Worm (Caenorhabditis elegans): ENCODE data around the gene T07G12.5.

The T07G12.5 gene

ce11 chrIV:10589072-10589471 is 44.1 kb upstream of the T07G12.5 start, which contains the start of gene C43F9.4:
TSS of gene C43F9.4 (minus strand) at chrIV:10589172.
- TF ChIP-seq atf-7 (tag; optimal IDR thresholded peaks at IDR 0.05) (no peak), let-526 (GFP tag; IDR thresholded peaks at IDR 0.05) (no peak), lag-1 (GFP tag; IDR thresholded peaks at IDR 0.05) (no peak), Y79H2A.3 (GFP tag; conservative IDR thresholded peaks at IDR 0.05) (no peak), B0035.1 (tag; optimal IDR thresholded peaks at IDR 0.05) (no peak), sptf-2 (GFP tag; optimal IDR thresholded peaks at IDR 0.05) (no peak), ztf-6 (GFP tag; IDR thresholded peaks at IDR 0.05) (no peak), pha-4 (tag; optimal IDR thresholded peaks at IDR 0.05) (no peak), ZK185.1 (tag; optimal IDR thresholded peaks at IDR 0.05; ENCODE audit: poor library complexity, severe bottlenecking) (no peak), nhr-80 (tag; optimal IDR thresholded peaks at IDR 0.05) (no peak), nfya-2 (GFP tag; IDR thresholded peaks at IDR 0.05) (no peak), efl-1 (GFP tag; optimal IDR thresholded peaks at IDR 0.05) (no peak), ceh-91 (GFP tag; IDR thresholded peaks at IDR 0.05) (no peak), ceh-100 (GFP tag; IDR thresholded peaks at IDR 0.05) (no peak), Y56A3A.18 (GFP tag; IDR thresholded peaks at IDR 0.05) (no peak)

DNA sequence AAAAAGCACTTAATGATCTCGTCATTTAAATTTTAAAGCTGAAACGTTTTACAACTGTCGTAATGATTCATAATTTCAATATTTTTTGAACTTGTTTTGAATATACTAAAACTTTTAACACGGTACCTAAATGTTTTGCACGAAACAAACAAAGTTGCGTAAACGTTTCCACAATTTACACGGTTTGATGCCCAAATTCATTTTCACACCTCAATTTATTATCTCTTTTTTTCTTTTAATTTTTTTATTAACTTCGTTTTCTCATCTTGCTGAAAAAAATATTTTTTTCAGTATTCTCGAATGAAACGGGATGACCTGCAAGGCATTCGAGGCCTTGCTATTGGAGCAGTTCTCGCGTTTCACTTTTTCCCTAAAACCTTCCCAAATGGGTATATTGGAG is 39.3 kb upstream of the T07G12.5 start, which contains the start of gene oac-8:
Gene oac-8, plus strand, starts transcription at position 301 of the 400 bp plus-strand sequence.
- TF ChIP-seq nfyb-1 (GFP tag; IDR thresholded peaks at IDR 0.05) (no peak), ztf-18 (tag; optimal IDR thresholded peaks at IDR 0.05) (no peak), C17E4.6 (GFP tag; IDR thresholded peaks at IDR 0.05) (no peak), gei-17 (GFP tag; optimal IDR thresholded peaks at IDR 0.05) (no peak), nhr-80 (tag; optimal IDR thresholded peaks at IDR 0.05) (no peak), mxl-1 (tag; optimal IDR thresholded peaks at IDR 0.05) (no peak), ztf-6 (GFP tag; IDR thresholded peaks at IDR 0.05) (no peak), F10E7.11 (tag; optimal IDR thresholded peaks at IDR 0.05) (no peak)

DNA sequence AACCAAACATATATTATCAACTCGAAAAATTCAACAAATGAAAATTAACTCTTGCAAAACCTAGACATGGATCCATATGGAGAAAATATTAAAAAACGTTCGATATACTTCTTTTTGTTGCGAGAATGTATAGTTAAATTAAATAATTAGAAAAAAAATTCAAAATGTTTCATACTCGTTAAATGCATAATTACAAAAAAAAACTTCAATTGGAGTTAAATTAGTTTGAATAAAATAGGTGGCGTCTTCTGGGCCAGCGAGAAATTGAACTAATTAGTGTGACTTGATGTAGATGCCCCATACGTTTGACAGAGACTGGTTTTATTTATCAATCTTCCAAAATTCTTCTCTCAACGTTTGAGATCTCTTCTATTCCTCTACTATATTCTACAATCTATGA is 33.4 kb upstream of the T07G12.5 start, which contains the start of gene lgc-43:
Gene lgc-43, plus strand, starts transcription at position 301 of the 400 bp plus-strand sequence.
- no peak for TF ChIP-seq nhr-27 (tag; optimal IDR thresholded peaks at IDR 0.05)
- no peak for TF ChIP-seq dpl-1 (GFP tag; optimal IDR thresholded peaks at IDR 0.05)
- no peak for TF ChIP-seq lsl-1 (GFP tag; optimal IDR thresholded peaks at IDR 0.05)
- TF ChIP-seq xnd-1 (tag; optimal IDR thresholded peaks at IDR 0.05): no peak
- no peak for TF ChIP-seq rcor-1 (GFP tag; IDR thresholded peaks at IDR 0.05)
- no peak for TF ChIP-seq lin-40 (tag; optimal IDR thresholded peaks at IDR 0.05)
- no peak for TF ChIP-seq bed-2 (GFP tag; IDR thresholded peaks at IDR 0.05)
- TF ChIP-seq pbrm-1 (GFP tag; IDR thresholded peaks at IDR 0.05): no peak
- no peak for TF ChIP-seq K11D2.4 (GFP tag; IDR thresholded peaks at IDR 0.05)
- no peak for TF ChIP-seq hlh-12 (tag; optimal IDR thresholded peaks at IDR 0.05)
- TF ChIP-seq dox-1 (GFP tag; IDR thresholded peaks at IDR 0.05): no peak
- no peak for TF ChIP-seq ceh-79 (tag; optimal IDR thresholded peaks at IDR 0.05)
- TF ChIP-seq gei-17 (GFP tag; optimal IDR thresholded peaks at IDR 0.05): no peak
- TF ChIP-seq aptf-3 (GFP tag; IDR thresholded peaks at IDR 0.05): no peak
- TF ChIP-seq nhr-80 (tag; optimal IDR thresholded peaks at IDR 0.05): no peak
- no peak for TF ChIP-seq egl-18 (GFP tag; IDR thresholded peaks at IDR 0.05)
- no peak for TF ChIP-seq Y67H2A.10 (GFP tag; conservative IDR thresholded peaks at IDR 0.05)
- TF ChIP-seq Y56A3A.18 (GFP tag; IDR thresholded peaks at IDR 0.05): no peak
- no peak for TF ChIP-seq efl-1 (GFP tag; optimal IDR thresholded peaks at IDR 0.05)
- TF ChIP-seq pha-4 (tag; optimal IDR thresholded peaks at IDR 0.05): no peak

DNA sequence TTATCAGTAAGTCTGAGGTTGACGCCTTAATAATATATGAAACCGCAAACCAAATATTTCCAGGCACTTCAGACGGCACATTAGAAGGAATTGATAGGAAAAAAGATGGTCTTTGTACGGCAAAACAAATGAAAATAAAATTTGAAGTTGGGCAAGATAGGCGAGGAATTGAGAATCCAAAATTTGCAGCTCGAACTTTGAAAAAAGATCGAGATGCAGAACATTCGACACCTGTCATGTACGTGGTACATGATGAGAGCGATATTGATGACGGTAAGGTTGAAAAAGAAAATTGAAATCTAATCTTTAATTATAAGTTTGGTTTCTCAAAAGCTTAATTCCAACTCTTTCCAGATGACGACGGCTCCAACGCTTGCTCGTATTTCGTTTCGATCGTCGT is 32.7 kb upstream of the T07G12.5 start:
- TF ChIP-seq somi-1 (GFP tag; optimal IDR thresholded peaks at IDR 0.05): no peak
- TF ChIP-seq nhr-80 (tag; optimal IDR thresholded peaks at IDR 0.05): peak; percentile 37
